Worm (Caenorhabditis elegans) whole organism, young adult: ENCODE measurements around the gene crp-1.

ENCODE experiments used
- ZK185.1 ChIP-seq: sonication (generic microtip); optimal IDR thresholded peaks from 2 replicates; lab custom pipeline; 2016; ENCODE audit warnings: mild to moderate bottlenecking, missing genetic modification characterization, missing compliant biosample characterization; ENCODE audit not compliant: poor library complexity, severe bottlenecking
- ama-1 ChIP-seq, 3 experiments: fragments of 150-350 bp in 1 of 3; sonication (generic microtip) in 2 of 3; optimal IDR thresholded peaks; 2 replicates each; lab custom pipeline; 2014 to 2018; ENCODE audit warnings: missing biosample characterization in 2 of 3, missing genetic modification characterization in 2 of 3, missing genetic modification reagents in 2 of 3
- cebp-1 ChIP-seq, 2 experiments: fragments of 200-800 bp in 1 of 2; sonication (Bioruptor generic) in 1 of 2; sonication (generic microtip) in 1 of 2; IDR thresholded peaks in 1 of 2; optimal IDR thresholded peaks in 1 of 2; 2 replicates each; pipeline versions ENCODE4 v1.3.6 to Lab custom; 2017 to 2022; ENCODE audit warnings: missing compliant biosample characterization in 2 of 2, missing genetic modification characterization in 2 of 2, mild to moderate bottlenecking in 1 of 2, missing genetic modification reagents in 1 of 2, moderate library complexity in 1 of 2
- ceh-91 ChIP-seq: fragments of 200-800 bp; sonication (Bioruptor generic); IDR thresholded peaks from 2 replicates; pipeline ENCODE4 v1.3.6; 2022; ENCODE audit warnings: missing genetic modification reagents, missing genetic modification characterization, missing compliant biosample characterization
- efl-1 ChIP-seq: fragments of 150-350 bp; optimal IDR thresholded peaks from 2 replicates; lab custom pipeline; 2014; ENCODE audit warnings: missing biosample characterization, missing genetic modification reagents, missing genetic modification characterization
- nfya-1 ChIP-seq: sonication (generic microtip); optimal IDR thresholded peaks from 2 replicates; lab custom pipeline; 2017; ENCODE audit warnings: antibody characterized with exemption, missing compliant biosample characterization, missing genetic modification characterization, borderline replicate concordance; ENCODE audit not compliant: insufficient read depth
- sea-2 ChIP-seq: fragments of 200-800 bp; sonication (Bioruptor generic); IDR thresholded peaks from 2 replicates; pipeline ENCODE4 v1.3.6; 2022; ENCODE audit warnings: missing genetic modification characterization, missing compliant biosample characterization
- unc-130 ChIP-seq: sonication (generic microtip); optimal IDR thresholded peaks from 2 replicates; lab custom pipeline; 2016; ENCODE audit warnings: missing genetic modification reagents, missing genetic modification characterization, missing compliant biosample characterization
- unc-62 ChIP-seq: fragments of 150-350 bp; optimal IDR thresholded peaks from 2 replicates; lab custom pipeline; 2014; ENCODE audit warnings: missing biosample characterization, missing genetic modification reagents, missing genetic modification characterization
- ztf-25 ChIP-seq: fragments of 200-800 bp; sonication (Bioruptor generic); IDR thresholded peaks from 2 replicates; pipeline ENCODE4 v1.3.6; 2022; ENCODE audit warnings: missing genetic modification reagents, missing genetic modification characterization, missing compliant biosample characterization

- TF ChIP-seq efl-1 (GFP tag; lab: Kevin White, UChicago), result no peak
- TF ChIP-seq ama-1 (optimal IDR thresholded peaks at IDR 0.05; lab: Kevin White, UChicago), result no peak
- TF ChIP-seq ama-1 (GFP tag; optimal IDR thresholded peaks at IDR 0.05; lab: Kevin White, UChicago), result no peak
- TF ChIP-seq cebp-1 (GFP tag; IDR thresholded peaks at IDR 0.05; lab: Robert Waterston, UW), result no peak
- no peak for TF ChIP-seq cebp-1 (tag; optimal IDR thresholded peaks at IDR 0.05; lab: Kevin White, UChicago)
- no peak for TF ChIP-seq unc-62 (GFP tag; lab: Kevin White, UChicago)
- TF ChIP-seq nfya-1 (tag; lab: Kevin White, UChicago), result no peak
- TF ChIP-seq ZK185.1, result no peak
- TF ChIP-seq sea-2 (GFP tag; lab: Robert Waterston, UW), result no peak
- no peak for TF ChIP-seq ceh-91 (GFP tag; lab: Robert Waterston, UW)
- no peak for TF ChIP-seq unc-130 (GFP tag; lab: Kevin White, UChicago)
- TF ChIP-seq ztf-25 (GFP tag; lab: Robert Waterston, UW), result no peak
Observed at ce11 chrV:10529600-10529999, 51.2 kb downstream of the crp-1 start.
